Fruit fly (Drosophila melanogaster): ENCODE measurements around the gene Ppi1.

dm6 chr3R:30151300-30152109 is 22.6 kb upstream of the Ppi1 start, which contains the start of gene CG15529:
- no peak for TF ChIP-seq Dll (optimal IDR thresholded peaks at IDR 0.05)
- no peak for TF ChIP-seq CG8478 (optimal IDR thresholded peaks at IDR 0.05)
- no peak for TF ChIP-seq pan (optimal IDR thresholded peaks at IDR 0.05)
